Fruit fly (Drosophila melanogaster) whole organism, adult: ENCODE results near the gene CG33230.

Experiments used
- CG11617 ChIP-seq: fragments of 200-800 bp; sonication (Bioruptor generic); optimal IDR thresholded peaks from 2 replicates; lab custom pipeline; 2017; ENCODE audit warnings: mild to moderate bottlenecking, missing biosample characterization, missing genetic modification reagents, missing genetic modification characterization
- CG12768 ChIP-seq: fragments of 200-800 bp; sonication (Bioruptor generic); optimal IDR thresholded peaks from 2 replicates; lab custom pipeline; 2017; ENCODE audit warnings: missing biosample characterization, missing genetic modification characterization, mild to moderate bottlenecking, moderate library complexity, missing genetic modification reagents
- CG14711 ChIP-seq: fragments of 200-800 bp; sonication (Bioruptor generic); optimal IDR thresholded peaks from 2 replicates; lab custom pipeline; 2018; ENCODE audit warnings: missing biosample characterization, mild to moderate bottlenecking, missing genetic modification characterization, moderate library complexity
- CG1620 ChIP-seq: fragments of 200-800 bp; sonication (Bioruptor generic); optimal IDR thresholded peaks from 2 replicates; lab custom pipeline; 2016; ENCODE audit warnings: missing biosample characterization, missing genetic modification characterization
- CG33017 ChIP-seq: fragments of 200-800 bp; sonication (Bioruptor generic); optimal IDR thresholded peaks from 2 replicates; lab custom pipeline; 2018; ENCODE audit warnings: missing biosample characterization, mild to moderate bottlenecking, missing genetic modification characterization, moderate library complexity
- CG5204 ChIP-seq: fragments of 200-800 bp; sonication (Bioruptor generic); optimal IDR thresholded peaks from 2 replicates; lab custom pipeline; 2016; ENCODE audit warnings: missing biosample characterization, missing genetic modification characterization
- CG7045 ChIP-seq: fragments of 200-800 bp; sonication (Bioruptor generic); optimal IDR thresholded peaks from 2 replicates; lab custom pipeline; 2017; ENCODE audit warnings: missing biosample characterization, mild to moderate bottlenecking, missing genetic modification characterization
- CG7101 ChIP-seq: fragments of 200-800 bp; sonication (Bioruptor generic); optimal IDR thresholded peaks from 2 replicates; lab custom pipeline; 2018; ENCODE audit warnings: missing biosample characterization, mild to moderate bottlenecking, missing genetic modification characterization, moderate library complexity
- Clk ChIP-seq: fragments of 200-800 bp; sonication (Bioruptor generic); optimal IDR thresholded peaks from 2 replicates; lab custom pipeline; 2017; ENCODE audit warnings: missing biosample characterization, missing genetic modification characterization
- Crg-1 ChIP-seq: fragments of 200-800 bp; sonication (Bioruptor generic); optimal IDR thresholded peaks from 2 replicates; lab custom pipeline; 2016; ENCODE audit warnings: missing biosample characterization, missing genetic modification characterization
- Hr96 ChIP-seq: fragments of 200-800 bp; sonication (Bioruptor generic); optimal IDR thresholded peaks from 2 replicates; lab custom pipeline; 2016; ENCODE audit warnings: missing biosample characterization, missing genetic modification characterization
- Mnt ChIP-seq: fragments of 200-800 bp; sonication (Bioruptor generic); optimal IDR thresholded peaks from 2 replicates; lab custom pipeline; 2016; ENCODE audit warnings: missing biosample characterization, mild to moderate bottlenecking, missing genetic modification characterization
- bab1 ChIP-seq: fragments of 200-800 bp; sonication (Bioruptor generic); optimal IDR thresholded peaks from 3 replicates; lab custom pipeline; 2019; ENCODE audit warnings: missing biosample characterization, mild to moderate bottlenecking, missing genetic modification characterization, moderate library complexity
- cic ChIP-seq: fragments of 200-800 bp; sonication (Bioruptor generic); optimal IDR thresholded peaks from 2 replicates; lab custom pipeline; 2017; ENCODE audit warnings: missing biosample characterization, mild to moderate bottlenecking, missing genetic modification characterization, moderate library complexity
- cnc ChIP-seq, 2 experiments: fragments of >200 bp; optimal IDR thresholded peaks; 2 replicates each; lab custom pipeline; 2017
- kay ChIP-seq: fragments of 200-800 bp; sonication (Bioruptor generic); peaks from one replicate; lab custom pipeline; 2016; ENCODE audit warnings: missing biosample characterization, missing genetic modification characterization, borderline replicate concordance
- ovo ChIP-seq: fragments of 200-800 bp; sonication (Bioruptor generic); optimal IDR thresholded peaks from 2 replicates; lab custom pipeline; 2016; ENCODE audit warnings: missing biosample characterization, missing genetic modification characterization
- pad ChIP-seq: fragments of 200-800 bp; sonication (Bioruptor generic); optimal IDR thresholded peaks from 3 replicates; lab custom pipeline; 2017; ENCODE audit warnings: missing biosample characterization, missing genetic modification characterization, mild to moderate bottlenecking, moderate library complexity, missing genetic modification reagents
- tj ChIP-seq: fragments of 200-800 bp; sonication (Bioruptor generic); optimal IDR thresholded peaks from 3 replicates; lab custom pipeline; 2017; ENCODE audit warnings: missing biosample characterization, mild to moderate bottlenecking, missing genetic modification characterization, moderate library complexity
- toe ChIP-seq: fragments of 200-800 bp; sonication (Bioruptor generic); optimal IDR thresholded peaks from 2 replicates; lab custom pipeline; 2016; ENCODE audit warnings: missing biosample characterization, missing genetic modification characterization

CG33230 gene

DNA sequence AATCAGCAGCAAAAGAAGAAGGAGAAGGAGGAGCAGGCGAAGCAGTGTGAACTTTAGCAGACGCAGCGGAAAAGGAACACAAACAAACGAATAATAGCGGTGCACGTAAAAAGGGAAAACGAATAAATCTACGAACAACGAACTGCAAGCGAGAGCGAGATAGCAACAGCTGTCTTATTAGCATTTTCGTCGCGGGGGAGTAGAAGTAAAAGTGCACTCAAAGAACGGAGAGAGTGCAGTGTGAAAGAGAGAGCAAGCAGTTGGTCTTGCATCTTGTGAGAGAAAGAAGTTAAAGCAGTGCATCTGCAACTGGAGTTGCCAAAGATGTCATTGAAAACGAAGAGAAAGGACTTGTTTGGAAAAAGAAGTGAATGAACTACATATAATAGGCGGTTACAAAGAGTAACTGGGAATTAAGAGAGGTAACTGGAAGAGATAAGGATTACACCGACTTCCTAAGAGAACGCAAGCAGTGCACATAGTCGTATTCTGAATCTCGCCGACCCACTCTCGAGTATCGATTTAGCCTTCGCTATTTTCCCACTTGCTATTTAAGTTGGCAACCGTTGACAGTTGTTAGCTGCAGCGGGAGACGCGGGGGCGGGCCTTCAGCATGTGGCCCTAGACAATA is 25.3 kb upstream of the CG33230 start:
- TF ChIP-seq CG1620 (GFP tag; lab: Kevin White, UChicago), result no peak
- peak; percentile 95 for TF ChIP-seq tj (GFP tag; lab: Kevin White, UChicago)
- TF ChIP-seq CG33017 (tag; lab: Kevin White, UChicago), result no peak
- no peak for TF ChIP-seq toe (GFP tag; lab: Kevin White, UChicago)
- TF ChIP-seq CG14711 (tag; lab: Kevin White, UChicago), result no peak
- no peak for TF ChIP-seq bab1
- TF ChIP-seq CG7045 (GFP tag; lab: Kevin White, UChicago), result no peak
- TF ChIP-seq pad, result peak; percentile 58
- no peak for TF ChIP-seq Mnt (GFP tag; lab: Kevin White, UChicago)
- TF ChIP-seq kay, result no peak
- no peak for TF ChIP-seq Clk (GFP tag; lab: Kevin White, UChicago)
- TF ChIP-seq CG12768 (GFP tag; lab: Kevin White, UChicago), result no peak

DNA sequence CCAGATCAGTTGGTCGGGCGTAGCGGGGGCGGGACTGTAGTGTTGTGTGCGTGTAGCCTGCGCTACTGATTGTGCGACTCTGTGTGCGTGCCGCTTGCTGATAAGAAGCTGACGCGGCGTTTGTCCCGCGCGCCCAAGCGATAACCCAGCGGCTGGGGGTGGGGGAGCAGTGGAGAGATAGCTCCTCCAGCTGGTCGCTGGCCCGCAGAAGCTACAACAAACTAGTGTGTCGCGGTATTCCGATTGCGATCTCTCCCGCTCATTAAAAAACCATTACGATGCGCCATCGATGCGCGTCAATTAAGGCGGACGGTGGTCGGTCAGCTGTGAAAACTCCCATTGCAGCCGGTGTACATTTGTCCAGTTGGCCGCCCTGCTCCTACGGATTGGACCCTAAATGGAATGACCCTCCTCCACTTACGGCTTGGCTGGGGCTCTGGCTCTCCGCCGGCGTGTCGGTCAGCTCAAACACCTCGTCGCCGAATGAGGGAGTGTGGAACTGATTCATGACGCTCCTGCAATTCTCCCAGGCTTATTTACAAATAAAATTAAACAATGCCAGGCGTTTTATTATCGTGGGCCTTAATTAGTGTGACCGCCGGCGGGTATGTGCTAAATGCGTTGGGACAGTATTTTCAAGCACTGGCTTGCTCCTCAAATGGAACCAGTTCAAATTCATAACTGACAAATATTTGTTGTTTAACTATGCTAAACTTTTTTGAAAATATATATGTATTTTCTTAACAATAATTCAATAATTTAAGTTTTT is 16.0 kb upstream of the CG33230 start, which contains the start of gene CG12104:
CG12104 (minus strand) TSS at position 611 of the 769 bp plus-strand sequence.
- TF ChIP-seq Crg-1, result no peak
- no peak for TF ChIP-seq CG5204 (GFP tag; lab: Kevin White, UChicago)
- peak; percentile 86 for TF ChIP-seq cic (GFP tag; lab: Kevin White, UChicago)
- no peak for TF ChIP-seq CG7045 (GFP tag; lab: Kevin White, UChicago)
- TF ChIP-seq Hr96 (GFP tag; lab: Kevin White, UChicago), result no peak
- TF ChIP-seq Clk (GFP tag; lab: Kevin White, UChicago), result no peak
- TF ChIP-seq CG1620 (GFP tag; lab: Kevin White, UChicago), result no peak
- TF ChIP-seq bab1, result peak; percentile 51
- TF ChIP-seq toe (GFP tag; lab: Kevin White, UChicago), result no peak
- no peak for TF ChIP-seq CG11617
- TF ChIP-seq CG33017 (tag; lab: Kevin White, UChicago), result no peak
- peak; percentile 10 for TF ChIP-seq CG7101 (tag; lab: Kevin White, UChicago)
- TF ChIP-seq CG14711 (tag; lab: Kevin White, UChicago), result no peak
- peak; percentile 19 for TF ChIP-seq pad
- peak; percentile 20 for TF ChIP-seq CG12768 (GFP tag; lab: Kevin White, UChicago)
- peak; percentile 45 for TF ChIP-seq Mnt (GFP tag; lab: Kevin White, UChicago)
- no peak for TF ChIP-seq cnc (optimal IDR thresholded peaks at IDR 0.05; lab: Kevin White, UChicago)
- TF ChIP-seq tj (GFP tag; lab: Kevin White, UChicago), result peak; percentile 80
- no peak for TF ChIP-seq kay
- TF ChIP-seq ovo (GFP tag; lab: Kevin White, UChicago), result peak; percentile 22

DNA sequence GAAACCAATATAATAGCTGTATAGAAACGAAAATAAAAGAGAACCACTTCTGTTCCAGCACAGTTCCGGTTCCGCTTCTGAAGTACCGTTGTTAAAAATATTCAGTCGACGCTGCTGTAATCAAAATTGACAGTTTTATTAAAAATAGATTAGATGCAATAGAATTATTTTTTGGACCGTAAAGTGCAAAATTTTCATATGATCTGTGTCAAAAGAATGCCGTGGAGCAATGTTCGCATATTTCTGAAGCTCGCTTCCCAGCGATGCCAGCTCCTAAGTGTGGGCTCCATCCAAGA is 15.4 kb upstream of the CG33230 start, which contains the start of the genes CG18170 and CG33791:
CG18170 (plus strand) TSS at position 122 of the 296 bp plus-strand sequence.
CG33791 (plus strand) TSS at position 122 of the 296 bp plus-strand sequence.
- TF ChIP-seq toe (GFP tag; lab: Kevin White, UChicago) (no peak), CG14711 (tag; lab: Kevin White, UChicago) (no peak), pad (no peak), kay (no peak), tj (GFP tag; lab: Kevin White, UChicago) (no peak), CG12768 (GFP tag; lab: Kevin White, UChicago) (no peak), ovo (GFP tag; lab: Kevin White, UChicago) (no peak)

DNA sequence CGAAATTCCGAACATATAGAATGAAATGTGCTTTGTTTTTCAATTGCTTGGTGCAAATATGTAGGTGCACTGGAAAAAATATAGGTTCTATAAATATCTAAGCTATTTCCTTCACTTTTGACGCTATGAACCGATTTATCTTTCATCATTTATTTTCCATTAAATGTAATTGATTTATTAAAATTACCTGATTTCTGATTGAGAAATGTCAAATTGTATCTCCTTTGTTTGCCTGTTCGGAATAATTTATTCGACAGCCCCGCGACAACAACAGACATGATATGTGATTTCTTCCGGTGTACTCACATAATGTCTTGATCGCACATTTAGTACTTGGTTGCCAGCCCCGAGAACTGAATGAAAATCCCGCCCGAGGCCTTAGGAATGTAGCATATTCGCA is 8.6 kb upstream of the CG33230 start:
- no peak for TF ChIP-seq CG5204 (GFP tag; lab: Kevin White, UChicago)

DNA sequence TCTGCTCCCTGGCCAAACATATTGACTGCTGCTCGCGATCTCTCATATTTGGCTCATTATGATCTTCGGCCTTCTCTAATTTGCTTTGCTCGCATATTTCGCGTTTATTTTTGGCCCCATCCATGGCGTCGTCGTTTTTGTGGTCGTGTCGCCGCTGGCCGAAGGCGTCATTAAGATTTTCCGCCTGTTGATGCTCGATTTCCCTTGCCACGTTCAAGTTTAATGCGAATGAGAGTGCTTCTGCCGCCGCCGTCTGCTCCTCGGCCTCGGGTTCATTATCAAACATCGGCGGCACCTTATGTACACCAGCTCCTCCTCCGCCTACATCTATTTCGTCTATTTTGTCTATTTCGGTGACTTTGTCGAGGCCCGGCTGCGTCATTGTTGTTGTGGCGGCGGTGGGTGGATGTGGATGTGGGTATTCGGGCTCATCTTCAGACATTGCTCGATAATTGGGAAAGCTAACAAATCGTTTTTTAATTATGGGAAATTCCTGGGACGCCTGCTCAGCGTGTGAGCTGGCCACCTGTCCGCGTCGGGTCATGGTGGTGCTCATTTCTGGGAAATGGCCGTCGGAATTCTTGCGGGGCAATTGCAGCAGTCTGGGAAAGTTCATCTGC is 3.6 kb upstream of the CG33230 start:
- TF ChIP-seq CG1620 (GFP tag; lab: Kevin White, UChicago) (no peak), Hr96 (GFP tag; lab: Kevin White, UChicago) (no peak), tj (GFP tag; lab: Kevin White, UChicago) (no peak), toe (GFP tag; lab: Kevin White, UChicago) (no peak), Crg-1 (no peak), cic (GFP tag; lab: Kevin White, UChicago) (no peak), CG7045 (GFP tag; lab: Kevin White, UChicago) (no peak), cnc (optimal IDR thresholded peaks at IDR 0.05; lab: Kevin White, UChicago) (no peak), Clk (GFP tag; lab: Kevin White, UChicago) (no peak), CG7101 (tag; lab: Kevin White, UChicago) (no peak), CG5204 (GFP tag; lab: Kevin White, UChicago) (no peak), pad (no peak)

DNA sequence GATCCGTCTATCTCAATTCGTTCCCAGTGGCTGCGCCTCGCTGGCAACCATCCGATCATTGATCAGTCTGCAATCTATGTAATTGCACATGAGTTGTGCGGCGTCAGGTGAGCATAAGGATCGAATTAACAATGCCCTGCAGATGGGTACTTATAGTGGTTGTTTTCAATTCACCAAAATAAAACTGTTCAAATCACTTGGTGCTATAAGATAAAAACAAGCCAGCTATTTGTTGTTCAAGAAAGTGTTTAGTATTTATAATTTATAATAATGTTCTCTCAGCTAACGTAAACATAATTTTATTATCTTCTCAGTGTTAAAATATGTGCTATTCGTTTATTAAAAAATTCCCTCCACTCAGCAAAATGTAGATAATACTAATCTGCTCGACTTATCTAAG is 2.5 kb upstream of the CG33230 start, which contains the start of gene CG12105:
CG12105 (minus strand) TSS at position 101 of the 400 bp plus-strand sequence.
- TF ChIP-seq Crg-1 (no peak), kay (no peak), toe (GFP tag; lab: Kevin White, UChicago) (no peak), Hr96 (GFP tag; lab: Kevin White, UChicago) (no peak), CG7045 (GFP tag; lab: Kevin White, UChicago) (no peak), CG14711 (tag; lab: Kevin White, UChicago) (no peak), CG12768 (GFP tag; lab: Kevin White, UChicago) (no peak), pad (no peak), CG7101 (tag; lab: Kevin White, UChicago) (no peak), CG33017 (tag; lab: Kevin White, UChicago) (no peak), bab1 (no peak), cnc (optimal IDR thresholded peaks at IDR 0.05; lab: Kevin White, UChicago) (no peak), CG5204 (GFP tag; lab: Kevin White, UChicago) (no peak), CG1620 (GFP tag; lab: Kevin White, UChicago) (no peak), Clk (GFP tag; lab: Kevin White, UChicago) (no peak), ovo (GFP tag; lab: Kevin White, UChicago) (no peak), Mnt (GFP tag; lab: Kevin White, UChicago) (no peak), tj (GFP tag; lab: Kevin White, UChicago) (no peak), cic (GFP tag; lab: Kevin White, UChicago) (no peak)
